Worm (Caenorhabditis elegans) whole organism, L3 larva: ENCODE results near the gene tag-290.

Source experiments
- egl-5 ChIP-seq: fragments of 150-350 bp; optimal IDR thresholded peaks from 2 replicates; lab custom pipeline; 2017; ENCODE audit warnings: missing biosample characterization, missing genetic modification reagents, missing genetic modification characterization, inconsistent platforms
- eor-1 ChIP-seq, 2 experiments: fragments of 150-350 bp; optimal IDR thresholded peaks; 2 replicates each; lab custom pipeline; 2014 to 2018; ENCODE audit warnings: missing biosample characterization in 2 of 2, missing genetic modification characterization in 2 of 2
- nfya-1 ChIP-seq: sonication (generic microtip); optimal IDR thresholded peaks from 2 replicates; lab custom pipeline; 2017; ENCODE audit warnings: missing genetic modification characterization, mild to moderate bottlenecking, missing compliant biosample characterization, antibody characterized with exemption, moderate library complexity; ENCODE audit not compliant: insufficient read depth
- nhr-77 ChIP-seq: fragments of 150-350 bp; optimal IDR thresholded peaks from 2 replicates; lab custom pipeline; 2014; ENCODE audit warnings: missing biosample characterization, missing genetic modification characterization
- snpc-4 ChIP-seq: fragments of 150-350 bp; optimal IDR thresholded peaks from 2 replicates; lab custom pipeline; 2014; ENCODE audit warnings: missing biosample characterization, missing genetic modification characterization
- unc-39 ChIP-seq: sonication (generic microtip); optimal IDR thresholded peaks from 4 replicates; lab custom pipeline; 2017; ENCODE audit warnings: missing biosample characterization, missing genetic modification characterization
- unc-62 ChIP-seq: fragments of 150-350 bp; sonication (generic microtip); optimal IDR thresholded peaks from 4 replicates; lab custom pipeline; 2014; ENCODE audit warnings: missing biosample characterization, missing genetic modification reagents, missing genetic modification characterization
- ztf-11 ChIP-seq: fragments of 150-350 bp; optimal IDR thresholded peaks from 2 replicates; lab custom pipeline; 2014; ENCODE audit warnings: missing biosample characterization, missing genetic modification characterization
- ztf-4 ChIP-seq: fragments of 150-350 bp; optimal IDR thresholded peaks from 2 replicates; lab custom pipeline; 2014; ENCODE audit warnings: missing biosample characterization, missing genetic modification characterization

ce11 chrV:11618173-11618572, 5.1 kb downstream of the tag-290 start, which contains the start of gene glb-15:
- TF ChIP-seq unc-62 (GFP tag; lab: Kevin White, UChicago) (no peak), snpc-4 (no peak), unc-39 (no peak), eor-1 (tag; optimal IDR thresholded peaks at IDR 0.05; lab: Kevin White, UChicago) (no peak), nfya-1 (tag; lab: Kevin White, UChicago) (no peak), egl-5 (tag; lab: Kevin White, UChicago) (no peak), nhr-77 (tag; lab: Kevin White, UChicago) (no peak), ztf-4 (tag; lab: Kevin White, UChicago) (no peak), ztf-11 (tag; lab: Kevin White, UChicago) (no peak)
